Worm (Caenorhabditis elegans): ENCODE measurements around the gene tps-2.

The tps-2 gene

DNA sequence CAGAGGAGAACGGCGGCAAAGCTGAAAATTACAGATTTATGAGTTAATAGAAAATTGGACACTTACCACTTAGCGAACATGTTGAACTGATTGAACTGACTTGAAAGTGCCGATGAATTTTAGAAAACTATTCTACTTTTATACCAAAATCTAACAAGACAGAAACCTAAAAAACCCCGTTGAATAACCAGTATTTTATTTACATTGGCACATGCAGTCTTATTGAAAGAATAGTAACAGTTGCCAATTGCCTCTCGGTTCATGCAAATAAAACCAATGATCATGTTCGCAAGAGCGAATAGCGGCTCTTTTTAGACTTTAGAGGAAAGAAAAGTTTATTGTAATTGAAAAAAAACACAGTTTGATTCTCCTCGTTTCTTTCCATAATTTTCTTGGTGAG is 12.5 kb upstream of the tps-2 start, which contains the start of gene nspb-10:
Gene nspb-10 (minus strand): TSS at position 101 of the 400 bp plus-strand sequence.
- no peak for TF ChIP-seq egl-18 (GFP tag; IDR thresholded peaks at IDR 0.05)
- TF ChIP-seq nhr-120 (GFP tag; IDR thresholded peaks at IDR 0.05): no peak
- no peak for TF ChIP-seq dpff-1 (tag; optimal IDR thresholded peaks at IDR 0.05)
- TF ChIP-seq ztf-25 (GFP tag; IDR thresholded peaks at IDR 0.05): no peak
- no peak for TF ChIP-seq hmg-20 (GFP tag; IDR thresholded peaks at IDR 0.05)
- no peak for TF ChIP-seq nhr-80 (tag; optimal IDR thresholded peaks at IDR 0.05)
- no peak for TF ChIP-seq egrh-3 (GFP tag; IDR thresholded peaks at IDR 0.05)
- no peak for TF ChIP-seq lsl-1 (GFP tag; optimal IDR thresholded peaks at IDR 0.05)
- no peak for TF ChIP-seq unc-62 (GFP tag; optimal IDR thresholded peaks at IDR 0.05)
- TF ChIP-seq T07F8.4 (tag; optimal IDR thresholded peaks at IDR 0.05): no peak
- TF ChIP-seq snpc-4 (GFP tag; optimal IDR thresholded peaks at IDR 0.05): no peak
- no peak for TF ChIP-seq snpc-4 (tag; optimal IDR thresholded peaks at IDR 0.05)
- TF ChIP-seq B0019.2 (GFP tag; conservative IDR thresholded peaks at IDR 0.05): no peak
- no peak for TF ChIP-seq nhr-179 (tag; optimal IDR thresholded peaks at IDR 0.05)
- no peak for TF ChIP-seq ztf-22 (GFP tag; optimal IDR thresholded peaks at IDR 0.05)
- TF ChIP-seq lir-1 (GFP tag; conservative IDR thresholded peaks at IDR 0.05): no peak
- TF ChIP-seq ztf-3 (GFP tag; optimal IDR thresholded peaks at IDR 0.05): no peak
- TF ChIP-seq ama-1 (optimal IDR thresholded peaks at IDR 0.05): no peak
- no peak for TF ChIP-seq ama-1 (GFP tag; optimal IDR thresholded peaks at IDR 0.05)
- no peak for TF ChIP-seq T26A5.8 (tag; optimal IDR thresholded peaks at IDR 0.05)
- no peak for TF ChIP-seq sdz-38 (tag; optimal IDR thresholded peaks at IDR 0.05)

DNA sequence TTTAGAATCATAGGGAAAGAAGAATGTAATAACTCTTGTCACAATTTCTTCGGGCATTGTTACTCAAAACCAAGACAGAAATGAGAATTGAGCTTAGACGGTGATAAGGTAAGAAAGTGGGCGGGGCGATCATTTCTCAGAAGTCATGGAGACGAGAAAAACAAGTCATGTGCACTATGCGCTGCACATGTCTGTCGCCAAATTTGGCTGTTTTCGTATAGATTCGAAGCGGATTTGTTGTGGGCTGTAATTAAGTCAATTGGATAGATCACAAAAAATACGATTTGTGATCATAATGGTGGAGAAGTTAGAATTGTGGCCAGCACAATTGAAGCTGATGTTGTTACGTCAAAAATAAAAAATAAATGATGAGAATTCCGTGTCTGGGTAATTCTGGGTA is 9.0 kb upstream of the tps-2 start, which contains the start of gene C01G12.7:
Gene C01G12.7 (minus strand): TSS at position 195 of the 400 bp plus-strand sequence.
- no peak for TF ChIP-seq unc-130 (GFP tag; optimal IDR thresholded peaks at IDR 0.05)
- no peak for TF ChIP-seq ceh-100 (GFP tag; IDR thresholded peaks at IDR 0.05)
- no peak for TF ChIP-seq T26A5.8 (tag; optimal IDR thresholded peaks at IDR 0.05)
- no peak for TF ChIP-seq ZK185.1 (tag; optimal IDR thresholded peaks at IDR 0.05; ENCODE audit: poor library complexity, severe bottlenecking)
- no peak for TF ChIP-seq let-526 (GFP tag; IDR thresholded peaks at IDR 0.05)
- no peak for TF ChIP-seq mxl-1 (tag; optimal IDR thresholded peaks at IDR 0.05)
- no peak for TF ChIP-seq lin-35 (GFP tag; optimal IDR thresholded peaks at IDR 0.05)
- TF ChIP-seq somi-1 (GFP tag; optimal IDR thresholded peaks at IDR 0.05): no peak
- TF ChIP-seq attf-5 (GFP tag; optimal IDR thresholded peaks at IDR 0.05): no peak
- TF ChIP-seq dpl-1 (GFP tag; optimal IDR thresholded peaks at IDR 0.05): no peak

DNA sequence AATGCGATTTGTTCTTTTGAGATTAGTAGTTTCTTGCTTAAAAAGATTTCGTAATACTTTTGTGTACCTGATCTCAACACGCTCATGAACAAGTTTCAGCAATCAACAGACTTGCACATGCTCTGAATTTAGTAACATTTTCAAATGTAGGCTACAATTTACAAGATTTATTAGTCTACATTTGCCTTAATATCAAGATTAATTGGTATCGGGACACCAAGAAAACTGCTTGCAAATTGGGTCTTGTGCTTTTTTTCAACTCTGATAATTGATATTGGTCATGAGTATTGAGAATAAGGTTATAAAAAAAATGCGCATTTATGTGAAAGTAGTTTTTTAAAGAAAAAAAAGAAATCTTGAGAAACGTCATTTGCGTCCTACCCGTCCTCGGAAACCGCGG is 8.1 kb upstream of the tps-2 start:
- TF ChIP-seq madf-8 (GFP tag; conservative IDR thresholded peaks at IDR 0.05) (no peak), tbp1 (GFP tag; optimal IDR thresholded peaks at IDR 0.05) (no peak), ceh-27 (GFP tag; optimal IDR thresholded peaks at IDR 0.05) (no peak), egl-44 (GFP tag; IDR thresholded peaks at IDR 0.05) (no peak), dox-1 (GFP tag; IDR thresholded peaks at IDR 0.05) (no peak), nhr-27 (tag; optimal IDR thresholded peaks at IDR 0.05) (no peak), rcor-1 (GFP tag; IDR thresholded peaks at IDR 0.05) (no peak)

DNA sequence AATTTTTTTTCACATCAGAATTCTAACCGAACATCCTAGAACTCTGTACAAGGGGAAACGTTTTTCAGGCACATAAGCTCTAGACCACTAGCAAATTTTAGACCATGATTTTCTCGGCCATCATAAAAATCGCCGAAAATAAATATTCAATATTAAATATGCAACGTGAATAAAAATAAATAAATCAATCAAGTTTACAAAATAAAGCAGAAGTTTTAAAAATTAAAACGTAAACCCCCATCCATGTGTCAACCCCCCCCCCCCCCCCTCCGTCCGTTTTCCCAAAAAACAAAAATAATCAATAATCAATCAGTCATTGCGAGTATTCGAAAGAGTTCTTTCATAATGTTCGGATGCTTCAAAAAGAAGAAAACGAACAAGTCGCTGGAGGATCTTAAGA is 7.4 kb upstream of the tps-2 start, which contains the start of gene catp-4:
Gene catp-4 (plus strand): TSS at position 301 of the 400 bp plus-strand sequence.
- no peak for TF ChIP-seq ztf-18 (tag; optimal IDR thresholded peaks at IDR 0.05)
- no peak for TF ChIP-seq ets-4 (GFP tag; optimal IDR thresholded peaks at IDR 0.05)
- no peak for TF ChIP-seq chd-7 (tag; optimal IDR thresholded peaks at IDR 0.05)
- TF ChIP-seq nhr-120 (GFP tag; IDR thresholded peaks at IDR 0.05): no peak
- TF ChIP-seq F22D6.2 (tag; optimal IDR thresholded peaks at IDR 0.05): no peak
- TF ChIP-seq tbp1 (GFP tag; optimal IDR thresholded peaks at IDR 0.05): no peak
- TF ChIP-seq F52B5.7 (tag; optimal IDR thresholded peaks at IDR 0.05): no peak
- no peak for TF ChIP-seq Y79H2A.3 (GFP tag; conservative IDR thresholded peaks at IDR 0.05)
- no peak for TF ChIP-seq snpc-1.3 (tag; optimal IDR thresholded peaks at IDR 0.05; ENCODE audit: insufficient read depth)
- no peak for TF ChIP-seq aptf-2 (GFP tag; conservative IDR thresholded peaks at IDR 0.05)
- no peak for TF ChIP-seq T26A5.8 (tag; optimal IDR thresholded peaks at IDR 0.05)
- TF ChIP-seq ceh-79 (tag; optimal IDR thresholded peaks at IDR 0.05): no peak
- TF ChIP-seq mel-28 (tag; optimal IDR thresholded peaks at IDR 0.05; ENCODE audit: borderline replicate concordance): no peak
- no peak for TF ChIP-seq rec-8 (tag; optimal IDR thresholded peaks at IDR 0.05)
